Fruit fly (Drosophila melanogaster): ENCODE results near the gene Hsp27.
A peak's percentile ranks its signal among the peaks of the same experiment; 100 is the strongest.

Gene Hsp27

DNA sequence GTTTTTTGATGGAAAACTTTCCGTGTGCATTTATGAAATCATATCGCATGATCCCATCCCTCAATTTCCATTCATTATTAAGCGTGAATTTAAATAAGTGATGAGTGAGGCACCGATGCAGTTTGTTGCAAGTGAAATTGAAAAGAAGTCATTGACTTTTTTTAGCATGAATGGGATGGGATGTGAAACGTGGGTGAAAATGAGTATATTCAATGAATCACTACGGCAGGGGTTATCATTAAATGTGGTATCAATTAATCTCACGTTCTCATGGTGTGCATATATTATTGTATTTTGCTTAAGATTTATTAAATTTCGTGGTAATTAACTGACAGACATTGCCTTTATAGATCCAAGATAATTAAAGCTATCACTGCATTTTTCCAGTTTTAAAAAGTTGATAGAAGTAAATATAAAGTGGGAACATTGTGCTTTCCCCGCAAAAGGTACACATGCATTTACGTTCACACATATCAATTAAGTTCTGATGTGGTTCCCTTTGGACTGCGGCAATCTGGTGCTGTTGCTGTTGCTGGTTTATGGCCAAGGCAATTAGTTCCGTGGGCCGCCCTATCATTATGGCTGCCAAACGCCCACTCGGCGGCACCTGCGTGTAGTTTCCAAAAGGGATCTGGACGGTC lies 7.6 kb downstream of the Hsp27 start:
- peak; percentile 19 for TF ChIP-seq exex (tag; optimal IDR thresholded peaks at IDR 0.05)
- TF ChIP-seq sens (GFP tag): peak; percentile 62
- TF ChIP-seq prd (optimal IDR thresholded peaks at IDR 0.05): no peak
- TF ChIP-seq prd (GFP tag; IDR thresholded peaks at IDR 0.05): no peak
- TF ChIP-seq nerfin-2 (GFP tag; IDR thresholded peaks at IDR 0.05; ENCODE audit: partially characterized antibody): no peak
- TF ChIP-seq gsb-n (tag; optimal IDR thresholded peaks at IDR 0.05): no peak
- TF ChIP-seq CG14860 (GFP tag; IDR thresholded peaks at IDR 0.05; ENCODE audit: partially characterized antibody): no peak
- TF ChIP-seq sisA (GFP tag; IDR thresholded peaks at IDR 0.05): no peak

DNA sequence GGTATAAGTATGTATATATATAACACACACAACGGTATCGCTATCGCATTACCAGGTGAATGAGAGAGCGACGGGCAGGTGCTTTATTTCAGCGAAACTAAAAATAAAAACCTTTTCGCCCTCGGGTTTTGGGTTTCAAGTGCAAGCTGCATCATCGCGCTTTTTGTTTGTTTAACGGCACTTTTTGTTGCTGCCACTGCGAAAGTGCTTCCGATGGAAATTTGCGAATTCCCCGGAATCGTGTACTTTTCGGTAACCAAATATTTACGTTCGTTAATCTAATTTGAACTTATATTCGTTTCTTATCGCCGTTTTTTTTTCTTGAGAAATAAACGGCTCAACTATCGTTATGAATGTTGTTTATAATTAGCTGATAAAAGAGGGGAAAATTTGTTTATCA lies 12.2 kb downstream of the Hsp27 start:
- TF ChIP-seq Fer1 (GFP tag; optimal IDR thresholded peaks at IDR 0.05) (no peak), Hmr (GFP tag; optimal IDR thresholded peaks at IDR 0.05) (no peak), B-H2 (GFP tag; optimal IDR thresholded peaks at IDR 0.05) (no peak), CG18011 (GFP tag; optimal IDR thresholded peaks at IDR 0.05) (no peak), exex (tag; optimal IDR thresholded peaks at IDR 0.05) (peak; percentile 82), psq (GFP tag; optimal IDR thresholded peaks at IDR 0.05) (no peak), Vsx1 (GFP tag; optimal IDR thresholded peaks at IDR 0.05) (peak; percentile 38), CG16779 (GFP tag; IDR thresholded peaks at IDR 0.05) (no peak), slou (GFP tag; optimal IDR thresholded peaks at IDR 0.05) (no peak), cg (GFP tag; optimal IDR thresholded peaks at IDR 0.05) (no peak), tin (GFP tag; optimal IDR thresholded peaks at IDR 0.05) (no peak), CG34376 (GFP tag; optimal IDR thresholded peaks at IDR 0.05) (peak; percentile 18), hb (GFP tag; IDR thresholded peaks at IDR 0.05; ENCODE audit: partially characterized antibody) (no peak), corto (GFP tag; optimal IDR thresholded peaks at IDR 0.05) (no peak), Xbp1 (GFP tag; optimal IDR thresholded peaks at IDR 0.05) (no peak), lilli (GFP tag; optimal IDR thresholded peaks at IDR 0.05) (no peak), NC2α (GFP tag; optimal IDR thresholded peaks at IDR 0.05) (no peak)

DNA sequence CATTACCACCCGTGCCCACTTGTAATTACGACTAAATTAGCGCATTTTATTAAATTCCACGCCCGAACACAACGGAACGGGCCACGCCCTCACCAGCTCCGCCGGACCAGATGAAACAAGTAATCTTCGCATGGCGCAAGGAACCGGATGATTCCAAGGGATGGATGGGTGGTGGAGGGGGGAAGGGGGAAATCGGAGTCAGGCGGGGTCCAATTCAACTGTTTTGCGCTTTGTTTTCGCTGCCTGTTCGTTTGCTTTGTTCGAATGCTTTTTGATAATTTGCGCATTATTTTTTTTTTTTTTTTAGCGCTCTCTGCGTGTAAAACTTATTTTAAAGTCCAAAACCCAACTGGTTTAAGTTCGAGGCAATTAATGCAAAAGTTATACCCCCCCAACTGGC lies 12.8 kb downstream of the Hsp27 start:
- TF ChIP-seq chinmo (GFP tag; IDR thresholded peaks at IDR 0.05; ENCODE audit: partially characterized antibody) (peak; percentile 75; the same call in 1 of the 4 replicates), CG2129 (GFP tag; IDR thresholded peaks at IDR 0.05; ENCODE audit: partially characterized antibody) (no peak), crp (GFP tag; optimal IDR thresholded peaks at IDR 0.05) (no peak), Drgx (GFP tag; IDR thresholded peaks at IDR 0.05) (no peak), sens (GFP tag) (no peak), ac (GFP tag; optimal IDR thresholded peaks at IDR 0.05) (no peak), CG8290 (GFP tag; optimal IDR thresholded peaks at IDR 0.05) (no peak), CG8290 (tag; optimal IDR thresholded peaks at IDR 0.05) (peak in 1 of 2 experiments; percentile 21), prd (optimal IDR thresholded peaks at IDR 0.05) (no peak), prd (GFP tag; IDR thresholded peaks at IDR 0.05) (no peak), crol (GFP tag; IDR thresholded peaks at IDR 0.05) (peak; percentile 67), CG15514 (GFP tag; optimal IDR thresholded peaks at IDR 0.05) (no peak), H2.0 (GFP tag; IDR thresholded peaks at IDR 0.05) (no peak), vnd (GFP tag; IDR thresholded peaks at IDR 0.05; ENCODE audit: partially characterized antibody) (0 out of 3 replicates have a peak, but pooled peaks have one; percentile 10), CG18476 (GFP tag; optimal IDR thresholded peaks at IDR 0.05) (no peak), CG12071 (GFP tag; optimal IDR thresholded peaks at IDR 0.05) (no peak)
